Fruit fly (Drosophila melanogaster) whole organism, pupa: Measurements from ENCODE around the gene Rfx.

Experiments used
- CG14655 ChIP-seq: fragments of 200-800 bp; sonication (Bioruptor generic); optimal IDR thresholded peaks from 3 replicates; lab custom pipeline; 2017; ENCODE audit warnings: mild to moderate bottlenecking, missing biosample characterization, missing genetic modification reagents, missing genetic modification characterization
- CG15710 ChIP-seq: fragments of 200-800 bp; sonication (Bioruptor generic); optimal IDR thresholded peaks from 2 replicates; lab custom pipeline; 2018; ENCODE audit warnings: missing biosample characterization, mild to moderate bottlenecking, missing genetic modification characterization, moderate library complexity
- CG17806 ChIP-seq: fragments of 200-800 bp; sonication (Bioruptor generic); optimal IDR thresholded peaks from 2 replicates; lab custom pipeline; 2018; ENCODE audit warnings: missing biosample characterization, mild to moderate bottlenecking, missing genetic modification characterization, moderate library complexity
- CG32121 ChIP-seq: fragments of 200-800 bp; sonication (Bioruptor generic); IDR thresholded peaks from 2 replicates; pipeline ENCODE4 v1.3.6; 2022; ENCODE audit warnings: missing biosample characterization, missing genetic modification characterization
- CG34367 ChIP-seq: fragments of 200-800 bp; sonication (Bioruptor generic); optimal IDR thresholded peaks from 2 replicates; lab custom pipeline; 2018; ENCODE audit warnings: missing biosample characterization, mild to moderate bottlenecking, missing genetic modification characterization
- CG9948 ChIP-seq: fragments of 200-800 bp; sonication (Bioruptor generic); optimal IDR thresholded peaks from 2 replicates; lab custom pipeline; 2018; ENCODE audit warnings: missing biosample characterization, mild to moderate bottlenecking, missing genetic modification characterization, moderate library complexity
- D1 ChIP-seq: fragments of 200-800 bp; sonication (Bioruptor generic); optimal IDR thresholded peaks from 2 replicates; lab custom pipeline; 2018; ENCODE audit warnings: missing biosample characterization, mild to moderate bottlenecking, missing genetic modification characterization, moderate library complexity
- Pif1B ChIP-seq: fragments of 200-800 bp; sonication (Bioruptor generic); optimal IDR thresholded peaks from 3 replicates; lab custom pipeline; 2016; ENCODE audit warnings: missing biosample characterization, missing genetic modification characterization

- TF ChIP-seq CG9948 (tag; lab: Kevin White, UChicago) (no peak), Pif1B (GFP tag; lab: Kevin White, UChicago) (no peak), D1 (tag; lab: Kevin White, UChicago) (no peak), CG34367 (tag; lab: Kevin White, UChicago) (no peak), CG15710 (tag; lab: Kevin White, UChicago) (no peak), CG17806 (tag; lab: Kevin White, UChicago) (no peak), CG14655 (no peak), CG32121 (no peak)
Measured at dm6 chr3R:10392539-10392919, 14.7 kb upstream of the Rfx start.
